Fruit fly (Drosophila melanogaster) whole organism, pupa: Measurements from ENCODE around the gene mei-9.
"Not testable (repeated sequence)": the region's sequence is repeated elsewhere in the genome, so short reads cannot be mapped to it uniquely, and the experiment has no call there.

Experiments
- CG10348 ChIP-seq: fragments of 200-800 bp; sonication (Bioruptor generic); IDR thresholded peaks from 2 replicates; pipeline ENCODE4 v1.3.6; 2022; ENCODE audit warnings: missing biosample characterization, missing genetic modification characterization
- CG12605 ChIP-seq: fragments of 200-800 bp; sonication (Bioruptor generic); IDR thresholded peaks from 2 replicates; pipeline ENCODE4 v1.3.6; 2022; ENCODE audit warnings: missing biosample characterization, missing genetic modification characterization
- CG13204 ChIP-seq: fragments of 200-800 bp; sonication (Bioruptor generic); optimal IDR thresholded peaks from 2 replicates; lab custom pipeline; 2018; ENCODE audit warnings: missing biosample characterization, mild to moderate bottlenecking, missing genetic modification characterization, moderate library complexity
- CG14655 ChIP-seq: fragments of 200-800 bp; sonication (Bioruptor generic); optimal IDR thresholded peaks from 3 replicates; lab custom pipeline; 2017; ENCODE audit warnings: mild to moderate bottlenecking, missing biosample characterization, missing genetic modification reagents, missing genetic modification characterization
- CG15710 ChIP-seq: fragments of 200-800 bp; sonication (Bioruptor generic); optimal IDR thresholded peaks from 2 replicates; lab custom pipeline; 2018; ENCODE audit warnings: missing biosample characterization, mild to moderate bottlenecking, missing genetic modification characterization, moderate library complexity
- CG17806 ChIP-seq: fragments of 200-800 bp; sonication (Bioruptor generic); optimal IDR thresholded peaks from 2 replicates; lab custom pipeline; 2018; ENCODE audit warnings: missing biosample characterization, mild to moderate bottlenecking, missing genetic modification characterization, moderate library complexity
- CG32121 ChIP-seq: fragments of 200-800 bp; sonication (Bioruptor generic); IDR thresholded peaks from 2 replicates; pipeline ENCODE4 v1.3.6; 2022; ENCODE audit warnings: missing biosample characterization, missing genetic modification characterization
- CG34367 ChIP-seq: fragments of 200-800 bp; sonication (Bioruptor generic); optimal IDR thresholded peaks from 2 replicates; lab custom pipeline; 2018; ENCODE audit warnings: missing biosample characterization, mild to moderate bottlenecking, missing genetic modification characterization
- CG4496 ChIP-seq: fragments of 200-800 bp; sonication (Bioruptor generic); IDR thresholded peaks from 3 replicates; pipeline ENCODE4 v1.3.6; 2022; ENCODE audit warnings: missing biosample characterization, missing genetic modification characterization
- CG8159 ChIP-seq: fragments of 200-800 bp; sonication (Bioruptor generic); optimal IDR thresholded peaks from 3 replicates; lab custom pipeline; 2018; ENCODE audit warnings: missing biosample characterization, mild to moderate bottlenecking, missing genetic modification characterization, moderate library complexity
- CG8301 ChIP-seq: fragments of 200-800 bp; sonication (Bioruptor generic); optimal IDR thresholded peaks from 2 replicates; lab custom pipeline; 2018; ENCODE audit warnings: missing biosample characterization, mild to moderate bottlenecking, missing genetic modification characterization
- CG9948 ChIP-seq: fragments of 200-800 bp; sonication (Bioruptor generic); optimal IDR thresholded peaks from 2 replicates; lab custom pipeline; 2018; ENCODE audit warnings: missing biosample characterization, mild to moderate bottlenecking, missing genetic modification characterization, moderate library complexity
- D1 ChIP-seq: fragments of 200-800 bp; sonication (Bioruptor generic); optimal IDR thresholded peaks from 2 replicates; lab custom pipeline; 2018; ENCODE audit warnings: missing biosample characterization, mild to moderate bottlenecking, missing genetic modification characterization, moderate library complexity
- EcR ChIP-seq: fragments of 200-800 bp; sonication (Bioruptor generic); optimal IDR thresholded peaks from 3 replicates; lab custom pipeline; 2019; ENCODE audit warnings: missing biosample characterization, missing genetic modification characterization, mild to moderate bottlenecking, moderate library complexity, missing genetic modification reagents
- Ets98B ChIP-seq: fragments of 200-800 bp; sonication (Bioruptor generic); IDR thresholded peaks from 2 replicates; pipeline ENCODE4 v1.3.6; 2022; ENCODE audit warnings: missing biosample characterization, missing genetic modification characterization
- Pif1A ChIP-seq: fragments of 200-800 bp; sonication (Bioruptor generic); optimal IDR thresholded peaks from 3 replicates; lab custom pipeline; 2016; ENCODE audit warnings: missing biosample characterization, missing genetic modification characterization
- Pif1B ChIP-seq: fragments of 200-800 bp; sonication (Bioruptor generic); optimal IDR thresholded peaks from 3 replicates; lab custom pipeline; 2016; ENCODE audit warnings: missing biosample characterization, missing genetic modification characterization
- Snoo ChIP-seq: fragments of 200-800 bp; sonication (Bioruptor generic); optimal IDR thresholded peaks from 3 replicates; lab custom pipeline; 2017; ENCODE audit warnings: missing biosample characterization, mild to moderate bottlenecking, missing genetic modification characterization, inconsistent platforms
- fd96Ca ChIP-seq: fragments of 200-800 bp; sonication (Bioruptor generic); IDR thresholded peaks from 3 replicates; pipeline ENCODE4 v1.3.6; 2022; ENCODE audit warnings: missing biosample characterization, missing genetic modification characterization
- gl ChIP-seq: fragments of 200-800 bp; sonication (Bioruptor generic); optimal IDR thresholded peaks from 2 replicates; lab custom pipeline; 2018; ENCODE audit warnings: missing biosample characterization, mild to moderate bottlenecking, missing genetic modification characterization
- rn ChIP-seq: fragments of 200-800 bp; sonication (Bioruptor generic); IDR thresholded peaks from 2 replicates; pipeline ENCODE4 v1.3.6; 2022; ENCODE audit warnings: missing biosample characterization, missing genetic modification characterization

mei-9 gene

DNA sequence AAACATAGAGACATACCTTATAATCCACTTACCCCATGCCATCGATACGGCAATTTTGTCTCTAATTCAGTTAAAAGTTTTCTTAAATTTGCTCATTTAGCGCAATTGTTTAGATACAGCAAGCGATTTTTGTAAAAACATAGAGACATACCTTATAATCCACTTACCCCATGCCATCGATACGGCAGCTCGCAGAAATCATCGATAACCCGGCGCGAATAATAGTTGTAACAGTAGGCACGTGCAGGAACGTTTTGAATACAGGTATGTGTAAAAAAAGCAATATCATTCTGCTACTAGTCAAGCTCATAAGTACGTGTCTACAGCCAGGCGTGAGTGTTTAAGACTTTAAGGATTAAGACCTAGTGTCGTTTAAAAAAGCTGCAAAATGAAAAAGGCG, 639 bp upstream of the mei-9 start, which contains the start of gene NO66:
Gene NO66, plus strand, starts transcription at position 199 of the 400 bp plus-strand sequence.
- not testable (repeated sequence) for TF ChIP-seq CG15710 (tag; lab: Kevin White, UChicago); CG14655; CG4496
- TF ChIP-seq, all 21 proteins: peak for 0; not testable (repeated sequence) for 21

- peak; percentile 38; the same call in 1 of the 2 replicates for TF ChIP-seq CG32121
- TF ChIP-seq CG4496 = peak; percentile 70; the same call in 2 of the 3 replicates
- TF ChIP-seq Ets98B (GFP tag; lab: Robert Waterston, UW) = peak; percentile 55
- TF ChIP-seq rn (GFP tag; lab: Robert Waterston, UW) = peak; percentile 55
- peak; percentile 36 for TF ChIP-seq CG12605 (GFP tag; lab: Robert Waterston, UW)
- 0 out of 3 replicates have a peak, but pooled peaks have one; percentile 10 for TF ChIP-seq fd96Ca (GFP tag; lab: Robert Waterston, UW)
- TF ChIP-seq, all 21 proteins: peak for 6; not testable (repeated sequence) for 15
Observed at dm6 chrX:4318001-4318400, 600 bp downstream of the mei-9 start.

DNA sequence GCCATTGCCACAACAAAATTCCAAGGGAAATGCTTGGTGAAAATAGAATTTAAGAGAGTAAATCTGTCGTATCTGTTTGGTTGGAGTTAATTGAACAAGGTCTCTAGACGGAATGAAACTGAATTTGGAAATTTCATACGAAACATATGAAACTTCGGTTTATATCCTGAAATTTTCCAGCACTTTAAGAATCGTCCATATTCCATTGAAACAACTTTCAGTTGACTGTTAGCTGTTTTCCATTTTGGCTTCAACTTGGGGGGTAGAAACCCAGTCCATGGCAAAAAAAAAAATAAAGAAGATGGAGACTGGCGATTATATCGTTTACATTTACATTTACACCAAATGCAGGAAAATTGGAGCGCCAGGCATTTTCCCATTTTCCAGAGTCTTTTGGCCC, 6.9 kb downstream of the mei-9 start, which contains the start of gene CG15579:
Gene CG15579, minus strand, starts transcription at position 101 of the 400 bp plus-strand sequence.
- TF ChIP-seq rn (GFP tag; lab: Robert Waterston, UW) (no peak), CG8301 (tag; lab: Kevin White, UChicago) (no peak), CG8159 (tag; lab: Kevin White, UChicago) (no peak), gl (no peak), CG4496 (no peak), Pif1B (GFP tag; lab: Kevin White, UChicago) (no peak), CG17806 (tag; lab: Kevin White, UChicago) (no peak), Pif1A (GFP tag; lab: Kevin White, UChicago) (no peak), CG32121 (no peak), CG13204 (GFP tag; lab: Kevin White, UChicago) (no peak), CG10348 (GFP tag; lab: Robert Waterston, UW) (no peak), CG34367 (tag; lab: Kevin White, UChicago) (no peak), CG12605 (GFP tag; lab: Robert Waterston, UW) (no peak), CG15710 (tag; lab: Kevin White, UChicago) (no peak), fd96Ca (GFP tag; lab: Robert Waterston, UW) (no peak)

dm6 chrX:4305980-4306379, 12.6 kb downstream of the mei-9 start:
- TF ChIP-seq CG4496 (no peak), gl (no peak)
- TF ChIP-seq, all 21 proteins: peak for 0

dm6 chrX:4302246-4302645, 16.4 kb downstream of the mei-9 start, which contains the start of gene CG12692:
Gene CG12692 (minus strand): TSS chrX:4302346.
- TF ChIP-seq CG4496 = no peak
- TF ChIP-seq CG17806 (tag; lab: Kevin White, UChicago) = no peak
- no peak for TF ChIP-seq Pif1A (GFP tag; lab: Kevin White, UChicago)
- no peak for TF ChIP-seq CG32121
- no peak for TF ChIP-seq D1
- TF ChIP-seq Pif1B (GFP tag; lab: Kevin White, UChicago) = no peak
- TF ChIP-seq CG8301 (tag; lab: Kevin White, UChicago) = no peak
- TF ChIP-seq CG15710 (tag; lab: Kevin White, UChicago) = no peak
- no peak for TF ChIP-seq CG8159 (tag; lab: Kevin White, UChicago)
- TF ChIP-seq CG14655 = no peak
- TF ChIP-seq, all 21 proteins: peak for 0

DNA sequence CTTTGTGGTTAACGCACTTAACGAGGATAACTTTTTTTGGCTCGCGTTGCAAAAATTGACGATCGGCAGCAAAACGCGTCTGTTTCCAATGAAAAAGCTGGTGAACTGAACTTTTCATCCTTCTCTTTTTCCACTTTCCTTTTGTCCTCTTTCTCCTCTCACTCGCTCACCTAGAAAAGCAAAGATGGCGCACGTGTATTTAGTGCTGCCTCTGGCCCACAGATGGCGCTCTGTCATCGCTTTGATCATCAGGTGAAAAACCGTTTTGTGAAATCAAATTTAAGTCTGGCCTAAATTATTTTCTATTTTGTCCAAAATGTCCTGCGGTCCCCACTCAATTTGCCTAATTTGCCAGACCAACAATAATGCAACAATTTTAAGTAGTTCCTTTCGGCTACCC, 25.2 kb downstream of the mei-9 start:
- no peak for TF ChIP-seq CG34367 (tag; lab: Kevin White, UChicago)
- TF ChIP-seq fd96Ca (GFP tag; lab: Robert Waterston, UW) = no peak
- TF ChIP-seq CG10348 (GFP tag; lab: Robert Waterston, UW) = no peak
- no peak for TF ChIP-seq EcR (GFP tag; lab: Kevin White, UChicago)
- no peak for TF ChIP-seq gl
- no peak for TF ChIP-seq CG8301 (tag; lab: Kevin White, UChicago)
- TF ChIP-seq CG17806 (tag; lab: Kevin White, UChicago) = no peak
- TF ChIP-seq CG32121 = no peak
- TF ChIP-seq Snoo = no peak
- no peak for TF ChIP-seq CG14655
- no peak for TF ChIP-seq CG4496
- no peak for TF ChIP-seq Ets98B (GFP tag; lab: Robert Waterston, UW)
- TF ChIP-seq CG13204 (GFP tag; lab: Kevin White, UChicago) = no peak
- TF ChIP-seq CG15710 (tag; lab: Kevin White, UChicago) = no peak

- TF ChIP-seq rn (GFP tag; lab: Robert Waterston, UW) = no peak
- no peak for TF ChIP-seq EcR (GFP tag; lab: Kevin White, UChicago)
- TF ChIP-seq Ets98B (GFP tag; lab: Robert Waterston, UW) = no peak
- no peak for TF ChIP-seq CG9948 (tag; lab: Kevin White, UChicago)
- no peak for TF ChIP-seq CG8301 (tag; lab: Kevin White, UChicago)
- TF ChIP-seq CG15710 (tag; lab: Kevin White, UChicago) = no peak
- TF ChIP-seq CG12605 (GFP tag; lab: Robert Waterston, UW) = peak; percentile 37; the same call in 1 of the 2 replicates
- no peak for TF ChIP-seq CG34367 (tag; lab: Kevin White, UChicago)
Observed at dm6 chrX:4280769-4281168, 37.8 kb downstream of the mei-9 start.
